Worm (Caenorhabditis elegans) whole organism, late embryonic: Measurements from ENCODE around the gene F09B12.5.
A peak's percentile ranks its signal among the peaks of the same experiment; 100 is the strongest.

Source experiments
- C38D4.7 ChIP-seq: fragments of 200-800 bp; sonication (Bioruptor generic); optimal IDR thresholded peaks from 2 replicates; lab custom pipeline; 2018; ENCODE audit warnings: mild to moderate bottlenecking, missing genetic modification characterization, moderate library complexity, missing compliant biosample characterization
- F13H6.1 ChIP-seq: sonication (generic microtip); optimal IDR thresholded peaks from 2 replicates; lab custom pipeline; 2016; ENCODE audit warnings: missing genetic modification characterization, missing compliant biosample characterization
- K09A11.1 ChIP-seq: sonication (generic microtip); optimal IDR thresholded peaks from 2 replicates; lab custom pipeline; 2017; ENCODE audit warnings: antibody characterized with exemption, mild to moderate bottlenecking, missing genetic modification characterization, missing compliant biosample characterization; ENCODE audit not compliant: insufficient read depth
- ceh-14 ChIP-seq: sonication (generic microtip); optimal IDR thresholded peaks from 2 replicates; lab custom pipeline; 2016; ENCODE audit warnings: missing genotype, missing genetic modification characterization, missing compliant biosample characterization
- ceh-18 ChIP-seq: sonication (generic microtip); optimal IDR thresholded peaks from 2 replicates; lab custom pipeline; 2016; ENCODE audit warnings: missing genetic modification characterization, missing compliant biosample characterization
- ceh-2 ChIP-seq: sonication (generic microtip); optimal IDR thresholded peaks from 2 replicates; lab custom pipeline; 2016; ENCODE audit warnings: missing genotype, missing genetic modification characterization, missing compliant biosample characterization
- ceh-22 ChIP-seq: sonication (generic microtip); optimal IDR thresholded peaks from 2 replicates; lab custom pipeline; 2017; ENCODE audit warnings: missing biosample characterization, missing genetic modification characterization
- ceh-24 ChIP-seq: sonication (generic microtip); optimal IDR thresholded peaks from 2 replicates; lab custom pipeline; 2016; ENCODE audit warnings: mild to moderate bottlenecking, missing genetic modification characterization, missing compliant biosample characterization
- ceh-31 ChIP-seq: sonication (generic microtip); optimal IDR thresholded peaks from 2 replicates; lab custom pipeline; 2016; ENCODE audit warnings: missing genetic modification characterization, missing compliant biosample characterization
- ceh-48 ChIP-seq: sonication (generic microtip); optimal IDR thresholded peaks from 2 replicates; lab custom pipeline; 2016; ENCODE audit warnings: missing genetic modification characterization, inconsistent platforms, missing compliant biosample characterization
- ceh-9 ChIP-seq: sonication (generic microtip); optimal IDR thresholded peaks from 2 replicates; lab custom pipeline; 2016; ENCODE audit warnings: mild to moderate bottlenecking, missing genetic modification characterization, inconsistent platforms, missing compliant biosample characterization
- che-1 ChIP-seq: sonication (generic microtip); optimal IDR thresholded peaks from 2 replicates; lab custom pipeline; 2016; ENCODE audit warnings: mild to moderate bottlenecking, missing genetic modification characterization, missing compliant biosample characterization
- dve-1 ChIP-seq: sonication (generic microtip); optimal IDR thresholded peaks from 2 replicates; lab custom pipeline; 2017; ENCODE audit warnings: antibody characterized with exemption, mild to moderate bottlenecking, missing genetic modification characterization, missing compliant biosample characterization
- elt-2 ChIP-seq: sonication (generic microtip); optimal IDR thresholded peaks from 2 replicates; lab custom pipeline; 2016; ENCODE audit warnings: missing genetic modification reagents, missing genetic modification characterization, missing compliant biosample characterization
- elt-4 ChIP-seq: sonication (generic microtip); optimal IDR thresholded peaks from 2 replicates; lab custom pipeline; 2016; ENCODE audit warnings: missing genetic modification characterization, missing compliant biosample characterization
- fax-1 ChIP-seq: sonication (generic microtip); optimal IDR thresholded peaks from 2 replicates; lab custom pipeline; 2016; ENCODE audit warnings: missing genotype, missing genetic modification characterization, missing compliant biosample characterization
- fkh-10 ChIP-seq: fragments of 150-350 bp; optimal IDR thresholded peaks from 2 replicates; lab custom pipeline; 2014; ENCODE audit warnings: missing biosample characterization, missing genetic modification reagents, missing genetic modification characterization
- gmeb-2 ChIP-seq: sonication (generic microtip); optimal IDR thresholded peaks from 2 replicates; lab custom pipeline; 2016; ENCODE audit warnings: missing genetic modification characterization, inconsistent platforms, missing compliant biosample characterization
- hlh-13 ChIP-seq: fragments of 200-800 bp; sonication (Bioruptor generic); optimal IDR thresholded peaks from 2 replicates; lab custom pipeline; 2018; ENCODE audit warnings: mild to moderate bottlenecking, missing genetic modification characterization, missing compliant biosample characterization
- hlh-30 ChIP-seq: sonication (generic microtip); optimal IDR thresholded peaks from 2 replicates; lab custom pipeline; 2017; ENCODE audit warnings: antibody characterized with exemption, missing genetic modification characterization, missing compliant biosample characterization; ENCODE audit not compliant: insufficient read depth
- hlh-6 ChIP-seq: sonication (generic microtip); optimal IDR thresholded peaks from 2 replicates; lab custom pipeline; 2016; ENCODE audit warnings: missing genotype, missing genetic modification characterization, missing compliant biosample characterization
- hlh-8 ChIP-seq: sonication (generic microtip); optimal IDR thresholded peaks from 2 replicates; lab custom pipeline; 2016; ENCODE audit warnings: missing genotype, missing genetic modification characterization, missing compliant biosample characterization
- madf-2 ChIP-seq: sonication (generic microtip); optimal IDR thresholded peaks from 2 replicates; lab custom pipeline; 2017; ENCODE audit warnings: missing genetic modification characterization, missing compliant biosample characterization
- mec-3 ChIP-seq: sonication (generic microtip); optimal IDR thresholded peaks from 2 replicates; lab custom pipeline; 2016; ENCODE audit warnings: borderline replicate concordance, missing genetic modification characterization, missing compliant biosample characterization
- npax-4 ChIP-seq: sonication (generic microtip); optimal IDR thresholded peaks from 2 replicates; lab custom pipeline; 2016; ENCODE audit warnings: missing genetic modification characterization, missing compliant biosample characterization
- pat-9 ChIP-seq: fragments of 200-800 bp; sonication (Bioruptor generic); optimal IDR thresholded peaks from 2 replicates; lab custom pipeline; 2018; ENCODE audit warnings: mild to moderate bottlenecking, missing genetic modification characterization, moderate library complexity, missing compliant biosample characterization
- pax-1 ChIP-seq: fragments of 150-350 bp; optimal IDR thresholded peaks from 2 replicates; lab custom pipeline; 2014; ENCODE audit warnings: missing biosample characterization, missing genetic modification characterization
- pha-2 ChIP-seq: sonication (generic microtip); optimal IDR thresholded peaks from 2 replicates; lab custom pipeline; 2017; ENCODE audit warnings: mild to moderate bottlenecking, missing genetic modification characterization, missing compliant biosample characterization
- sdc-2 ChIP-seq: sonication (generic microtip); optimal IDR thresholded peaks from 2 replicates; lab custom pipeline; 2016; ENCODE audit warnings: missing genotype, missing genetic modification characterization, missing compliant biosample characterization
- sox-2 ChIP-seq: fragments of 200-800 bp; sonication (Bioruptor generic); IDR thresholded peaks from 2 replicates; pipeline ENCODE4 v1.3.6; 2022; ENCODE audit warnings: missing genetic modification reagents, missing genetic modification characterization, missing compliant biosample characterization
- syd-9 ChIP-seq: sonication (generic microtip); optimal IDR thresholded peaks from 2 replicates; lab custom pipeline; 2016; ENCODE audit warnings: mild to moderate bottlenecking, missing genetic modification characterization, moderate library complexity, missing compliant biosample characterization
- tbx-2 ChIP-seq: sonication (generic microtip); optimal IDR thresholded peaks from 2 replicates; lab custom pipeline; 2016; ENCODE audit warnings: missing genetic modification characterization, missing compliant biosample characterization
- unc-42 ChIP-seq: sonication (generic microtip); optimal IDR thresholded peaks from 2 replicates; lab custom pipeline; 2016; ENCODE audit warnings: missing genotype, missing genetic modification characterization, missing compliant biosample characterization
- unc-86 ChIP-seq: sonication (generic microtip); optimal IDR thresholded peaks from 2 replicates; lab custom pipeline; 2016; ENCODE audit warnings: missing genetic modification characterization, missing compliant biosample characterization
- zip-5 ChIP-seq: sonication (generic microtip); optimal IDR thresholded peaks from 2 replicates; lab custom pipeline; 2016; ENCODE audit warnings: missing genetic modification characterization, missing compliant biosample characterization

Gene F09B12.5

DNA sequence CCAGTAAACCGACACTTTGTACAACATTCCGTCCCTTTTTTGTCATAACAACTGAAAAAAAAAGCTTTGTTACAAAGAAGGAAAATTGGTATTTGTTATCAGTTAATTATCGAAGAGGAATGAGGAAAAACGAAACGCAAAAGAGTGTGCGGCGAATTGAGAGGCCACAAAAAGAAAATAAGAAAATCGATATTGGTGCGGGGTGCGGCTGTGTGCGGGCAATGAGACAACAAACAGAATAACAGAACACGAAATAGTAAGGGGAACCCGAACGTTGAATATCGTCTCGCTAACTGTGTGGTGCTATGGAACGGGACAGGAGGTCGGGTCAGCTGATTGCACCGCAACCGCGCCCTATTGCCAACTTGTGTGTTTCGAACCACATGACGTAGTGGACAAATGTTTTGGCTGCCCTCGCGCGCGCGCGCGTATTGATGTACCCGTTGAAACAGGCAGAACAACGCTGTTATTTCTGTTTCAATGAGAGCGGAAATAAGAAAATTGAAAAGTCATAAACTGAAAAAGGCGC is 43.9 kb upstream of the F09B12.5 start, which contains the start of gene C18B12.4 (continued):
- TF ChIP-seq ceh-14 (tag; lab: Kevin White, UChicago) = peak; percentile 33
- TF ChIP-seq ceh-31 = peak; percentile 84
- TF ChIP-seq F13H6.1 = peak; percentile 30
- TF ChIP-seq gmeb-2 (tag; lab: Kevin White, UChicago) = no peak
- peak; percentile 49 for TF ChIP-seq hlh-8 (tag; lab: Kevin White, UChicago)
- peak; percentile 88 for TF ChIP-seq sdc-2 (tag; lab: Kevin White, UChicago)
- peak; percentile 6; the same call in 1 of the 2 replicates for TF ChIP-seq sox-2 (GFP tag; lab: Robert Waterston, UW)
- no peak for TF ChIP-seq ceh-24 (tag; lab: Kevin White, UChicago)
- peak; percentile 50 for TF ChIP-seq ceh-48
- no peak for TF ChIP-seq zip-5 (tag; lab: Kevin White, UChicago)
- peak; percentile 99 for TF ChIP-seq hlh-30
- TF ChIP-seq elt-4 (tag; lab: Kevin White, UChicago) = no peak
- no peak for TF ChIP-seq madf-2 (tag; lab: Kevin White, UChicago)
- TF ChIP-seq elt-2 (tag; lab: Kevin White, UChicago) = peak; percentile 30
- TF ChIP-seq, all 69 proteins: peak for 27

DNA sequence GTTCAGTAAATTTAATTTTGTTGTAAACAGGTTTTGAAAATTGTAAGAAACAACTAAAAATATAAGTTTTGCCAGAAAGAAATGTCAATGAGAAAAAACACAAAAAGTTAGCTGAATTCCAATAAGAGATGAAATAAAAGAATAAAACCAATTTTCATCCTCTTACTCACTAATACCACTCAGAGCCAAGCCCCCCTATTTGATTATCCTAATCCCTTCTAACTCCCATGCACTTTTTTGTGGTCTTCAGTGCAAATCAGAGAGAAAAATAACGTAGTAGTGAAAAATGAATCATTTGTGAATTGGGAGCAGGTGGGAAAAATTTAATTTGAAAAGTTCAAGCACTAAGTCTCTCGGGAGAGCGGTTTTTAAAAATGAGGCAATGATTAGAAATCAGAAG is 43.2 kb upstream of the F09B12.5 start:
- TF ChIP-seq pat-9 (tag; lab: Kevin White, UChicago) (no peak), unc-42 (tag; lab: Kevin White, UChicago) (peak; percentile 83)

- no peak for TF ChIP-seq K09A11.1 (tag; lab: Kevin White, UChicago)
- TF ChIP-seq, all 69 proteins: peak for 0
Observed at ce11 chrX:15042549-15042948, 41.9 kb upstream of the F09B12.5 start.

DNA sequence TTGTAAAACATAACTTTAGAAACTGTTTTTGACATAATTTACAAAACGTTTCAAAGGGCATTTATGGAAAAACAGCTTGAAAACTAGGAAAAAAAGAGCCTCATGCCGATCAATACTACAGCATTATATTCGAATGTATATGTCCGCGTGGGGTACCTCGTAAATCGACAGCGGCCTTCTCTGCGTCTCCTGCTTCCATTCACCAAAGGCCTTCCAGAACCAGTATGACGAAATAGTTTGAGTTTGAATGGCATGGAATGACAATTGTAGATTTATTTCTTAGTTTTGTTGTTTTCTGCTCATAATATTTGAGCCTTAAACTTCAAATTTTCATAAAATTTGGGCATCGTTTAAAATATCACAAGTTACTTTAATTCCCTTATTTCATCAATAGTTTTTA is 39.1 kb upstream of the F09B12.5 start:
- TF ChIP-seq pax-1 (tag; lab: Kevin White, UChicago) (no peak), fkh-10 (GFP tag; lab: Kevin White, UChicago) (no peak), hlh-6 (tag; lab: Kevin White, UChicago) (no peak)

DNA sequence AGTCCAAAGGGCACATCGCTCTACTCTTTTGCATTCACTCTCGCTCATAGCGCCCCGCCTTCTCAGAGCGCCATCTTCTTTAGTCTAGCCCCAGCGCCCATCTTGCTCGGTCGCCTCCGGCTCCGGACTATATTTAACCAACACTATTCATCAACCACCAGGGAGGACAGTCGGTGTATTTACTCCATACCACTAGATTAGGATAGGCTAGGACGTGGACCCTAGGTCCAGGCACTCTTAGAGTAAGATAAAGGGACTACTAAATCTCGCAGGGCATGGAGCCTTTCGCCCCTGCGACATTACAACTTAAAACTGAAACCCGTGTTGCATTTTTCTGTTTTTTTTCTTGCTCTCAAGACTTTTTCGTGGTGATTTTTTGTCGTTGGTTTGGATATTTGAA is 37.0 kb upstream of the F09B12.5 start:
- TF ChIP-seq unc-86 (no peak), hlh-13 (GFP tag; lab: Kevin White, UChicago) (no peak), fax-1 (tag; lab: Kevin White, UChicago) (no peak), pat-9 (tag; lab: Kevin White, UChicago) (no peak), dve-1 (tag; lab: Kevin White, UChicago) (no peak), syd-9 (no peak), mec-3 (tag; lab: Kevin White, UChicago) (no peak), ceh-18 (no peak), ceh-22 (tag; lab: Kevin White, UChicago) (no peak), ceh-9 (tag; lab: Kevin White, UChicago) (no peak), che-1 (tag; lab: Kevin White, UChicago) (no peak), npax-4 (tag; lab: Kevin White, UChicago) (no peak), tbx-2 (tag; lab: Kevin White, UChicago) (no peak), ceh-2 (no peak), ceh-24 (tag; lab: Kevin White, UChicago) (no peak), pax-1 (tag; lab: Kevin White, UChicago) (no peak), C38D4.7 (no peak), pha-2 (tag; lab: Kevin White, UChicago) (no peak)
